Worm (Caenorhabditis elegans): Measurements from ENCODE around the gene fipr-21.

The fipr-21 gene

ce11 chrX:10318437-10318836 is 14.1 kb downstream of the fipr-21 start:
- no peak for TF ChIP-seq aly-2 (tag; optimal IDR thresholded peaks at IDR 0.05)
- no peak for TF ChIP-seq eor-1 (tag; optimal IDR thresholded peaks at IDR 0.05)
- no peak for TF ChIP-seq nfya-1 (tag; optimal IDR thresholded peaks at IDR 0.05; ENCODE audit: insufficient read depth)
- no peak for TF ChIP-seq ama-1 (optimal IDR thresholded peaks at IDR 0.05)
- no peak for TF ChIP-seq egl-5 (tag; optimal IDR thresholded peaks at IDR 0.05)
- no peak for TF ChIP-seq elt-3 (tag; optimal IDR thresholded peaks at IDR 0.05)

ce11 chrX:10319653-10320052 is 15.3 kb downstream of the fipr-21 start:
- TF ChIP-seq ceh-82 (tag; optimal IDR thresholded peaks at IDR 0.05) (no peak), zag-1 (tag; optimal IDR thresholded peaks at IDR 0.05) (no peak), tbx-2 (tag; optimal IDR thresholded peaks at IDR 0.05) (no peak), lin-39 (tag; optimal IDR thresholded peaks at IDR 0.05) (no peak), lin-15B (tag; optimal IDR thresholded peaks at IDR 0.05) (no peak), nhr-25 (tag; optimal IDR thresholded peaks at IDR 0.05) (no peak), ZK546.5 (tag; optimal IDR thresholded peaks at IDR 0.05) (no peak), egl-27 (tag; optimal IDR thresholded peaks at IDR 0.05) (no peak), fkh-2 (tag; optimal IDR thresholded peaks at IDR 0.05) (no peak), fkh-10 (GFP tag; optimal IDR thresholded peaks at IDR 0.05) (no peak), nhr-23 (tag; optimal IDR thresholded peaks at IDR 0.05) (no peak), nhr-12 (tag; optimal IDR thresholded peaks at IDR 0.05) (no peak), ztf-11 (tag; optimal IDR thresholded peaks at IDR 0.05) (no peak), nhr-11 (tag; optimal IDR thresholded peaks at IDR 0.05) (no peak), mml-1 (tag; optimal IDR thresholded peaks at IDR 0.05) (no peak), nhr-77 (tag; optimal IDR thresholded peaks at IDR 0.05) (no peak), nhr-28 (tag; optimal IDR thresholded peaks at IDR 0.05) (no peak)

ce11 chrX:10321401-10321800 is 17.1 kb downstream of the fipr-21 start:
- TF ChIP-seq eor-1 (tag; optimal IDR thresholded peaks at IDR 0.05) (no peak), nhr-25 (tag; optimal IDR thresholded peaks at IDR 0.05) (no peak), elt-1 (tag; optimal IDR thresholded peaks at IDR 0.05) (no peak), fkh-10 (GFP tag; optimal IDR thresholded peaks at IDR 0.05) (no peak), egl-5 (tag; optimal IDR thresholded peaks at IDR 0.05) (no peak), nhr-12 (tag; optimal IDR thresholded peaks at IDR 0.05) (no peak), pqm-1 (tag; optimal IDR thresholded peaks at IDR 0.05) (no peak), hmg-11 (tag; optimal IDR thresholded peaks at IDR 0.05) (no peak), tbx-2 (tag; optimal IDR thresholded peaks at IDR 0.05) (no peak), pha-4 (tag; optimal IDR thresholded peaks at IDR 0.05) (no peak), ztf-4 (tag; optimal IDR thresholded peaks at IDR 0.05) (no peak), fkh-2 (tag; optimal IDR thresholded peaks at IDR 0.05) (no peak), ceh-28 (tag; optimal IDR thresholded peaks at IDR 0.05) (no peak), nhr-43 (tag; optimal IDR thresholded peaks at IDR 0.05; ENCODE audit: poor library complexity, severe bottlenecking) (no peak), aly-2 (tag; optimal IDR thresholded peaks at IDR 0.05) (no peak), lin-15B (tag; optimal IDR thresholded peaks at IDR 0.05) (no peak), fos-1 (tag; optimal IDR thresholded peaks at IDR 0.05) (no peak), snpc-4 (tag; optimal IDR thresholded peaks at IDR 0.05) (no peak), ama-1 (optimal IDR thresholded peaks at IDR 0.05) (no peak)

ce11 chrX:10327323-10328022 is 23.1 kb downstream of the fipr-21 start, which contains the start of gene acl-5:
Gene acl-5 (minus strand): TSS chrX:10327456.
- TF ChIP-seq lin-15B (tag; optimal IDR thresholded peaks at IDR 0.05): no peak
- TF ChIP-seq elt-2 (tag; optimal IDR thresholded peaks at IDR 0.05): peak; percentile 75
- peak; percentile 19 for TF ChIP-seq pqm-1 (tag; optimal IDR thresholded peaks at IDR 0.05)

- peak; percentile 63 for TF ChIP-seq pqm-1 (tag; optimal IDR thresholded peaks at IDR 0.05)
- TF ChIP-seq elt-3 (tag; optimal IDR thresholded peaks at IDR 0.05): peak in 1 of 3 experiments; percentile 16
- no peak for TF ChIP-seq nhr-237 (tag; optimal IDR thresholded peaks at IDR 0.05)
- peak; percentile 42 for TF ChIP-seq lin-39 (tag; optimal IDR thresholded peaks at IDR 0.05)
- peak; percentile 14 for TF ChIP-seq jun-1 (tag; optimal IDR thresholded peaks at IDR 0.05)
- TF ChIP-seq egl-27 (tag; optimal IDR thresholded peaks at IDR 0.05): no peak
- peak; percentile 85 for TF ChIP-seq elt-2 (tag; optimal IDR thresholded peaks at IDR 0.05)
- no peak for TF ChIP-seq ztf-4 (tag; optimal IDR thresholded peaks at IDR 0.05)
- TF ChIP-seq nfya-1 (tag; optimal IDR thresholded peaks at IDR 0.05; ENCODE audit: insufficient read depth): peak; percentile 35
- peak; percentile 42 for TF ChIP-seq nhr-25 (tag; optimal IDR thresholded peaks at IDR 0.05)
- TF ChIP-seq nhr-12 (tag; optimal IDR thresholded peaks at IDR 0.05): no peak
- TF ChIP-seq mdl-1 (tag; optimal IDR thresholded peaks at IDR 0.05): peak; percentile 30
- no peak for TF ChIP-seq ceh-9 (tag; optimal IDR thresholded peaks at IDR 0.05)
- no peak for TF ChIP-seq ZK546.5 (tag; optimal IDR thresholded peaks at IDR 0.05)
- peak; percentile 44 for TF ChIP-seq pha-4 (tag; optimal IDR thresholded peaks at IDR 0.05)
- TF ChIP-seq nhr-43 (tag; optimal IDR thresholded peaks at IDR 0.05; ENCODE audit: poor library complexity, severe bottlenecking): peak; percentile 31
- peak; percentile 70 for TF ChIP-seq nhr-23 (tag; optimal IDR thresholded peaks at IDR 0.05)
- peak; percentile 91 for TF ChIP-seq mml-1 (tag; optimal IDR thresholded peaks at IDR 0.05)
These were observed 27.8 kb downstream of the fipr-21 start for ce11 chrX:10332035-10332614.
